Fruit fly (Drosophila melanogaster) whole organism, larva: Measurements from ENCODE around the gene GckIII.

Source experiments
- noc ChIP-seq: fragments of 200-800 bp; sonication (Bioruptor generic); optimal IDR thresholded peaks from 3 replicates; lab custom pipeline; 2019; ENCODE audit warnings: missing biosample characterization, mild to moderate bottlenecking, missing genetic modification characterization, moderate library complexity

Gene GckIII

dm6 chr3R:17085029-17085807 lies at the start of gene GckIII:
TSS of gene GckIII (plus strand) at chr3R:17085513.
- no peak for TF ChIP-seq noc (tag; lab: Kevin White, UChicago)

DNA sequence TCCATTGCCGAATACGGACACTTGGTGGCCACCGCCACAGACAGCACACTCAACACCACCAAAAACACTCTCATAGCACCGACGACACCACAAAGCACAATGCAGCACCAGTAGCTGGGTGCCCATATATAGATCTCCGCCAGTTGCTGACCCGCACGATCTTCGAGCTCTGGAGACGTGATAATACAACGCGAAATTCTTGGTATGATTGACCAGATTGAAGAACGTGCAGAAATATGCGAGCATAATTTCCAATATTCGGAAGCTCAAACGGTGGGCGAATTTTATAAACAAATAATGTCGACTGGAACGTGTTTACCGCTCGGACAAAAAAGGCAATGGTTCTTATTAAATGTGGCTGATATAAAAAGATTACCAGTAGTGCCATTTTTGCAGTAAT lies 49.4 kb upstream of the GckIII start, which contains the start of gene CG4009:
Gene CG4009, minus strand, starts transcription at position 101 of the 400 bp plus-strand sequence.
- TF ChIP-seq noc (tag; lab: Kevin White, UChicago), result no peak

dm6 chr3R:17039993-17040807 lies 45.1 kb upstream of the GckIII start, which contains the start of the genes CG18213 and Trm7-32:
TSS of gene CG18213 (minus strand) at chr3R:17040203.
TSS of gene Trm7-32 (plus strand) at chr3R:17040682.
- TF ChIP-seq noc (tag; lab: Kevin White, UChicago), result no peak

DNA sequence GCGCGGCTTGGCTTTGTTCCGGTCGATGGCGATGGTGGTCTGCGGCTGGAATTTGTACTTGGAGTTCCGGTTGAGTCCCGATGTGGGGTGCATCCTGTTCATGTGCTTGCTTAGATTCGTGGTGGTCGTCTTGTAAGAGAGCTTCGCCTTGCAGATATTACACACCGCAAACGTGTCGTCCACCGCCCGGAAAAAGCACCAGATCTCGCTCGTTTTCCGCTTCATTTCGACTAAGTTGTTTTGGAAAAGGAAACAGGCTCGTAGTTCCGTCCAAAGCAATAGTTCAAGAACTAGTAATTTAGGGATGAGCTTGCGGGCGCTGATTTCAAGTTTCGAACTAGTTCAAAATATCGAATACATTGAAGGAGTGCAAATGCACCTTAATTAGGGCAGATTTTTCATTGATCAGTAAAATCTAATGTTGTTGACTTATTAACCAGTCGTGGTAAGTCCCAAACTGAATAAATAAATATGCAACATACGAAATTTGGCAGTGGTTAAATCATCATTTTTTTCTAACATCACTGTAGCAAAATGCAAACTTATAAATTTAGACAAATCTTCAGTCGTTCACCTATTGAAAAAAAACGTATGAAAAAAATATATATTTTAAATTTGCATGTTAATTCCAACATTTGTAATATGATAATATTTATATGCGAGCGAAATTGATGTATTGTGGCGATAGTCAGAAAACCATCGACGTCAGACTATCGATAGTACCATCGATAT lies 42.3 kb upstream of the GckIII start, which contains the start of the genes bdwf and Patr-1:
Gene bdwf, minus strand, starts transcription at position 299 of the 732 bp plus-strand sequence.
Gene Patr-1, plus strand, starts transcription at position 727 of the 732 bp plus-strand sequence.
- no peak for TF ChIP-seq noc (tag; lab: Kevin White, UChicago)

dm6 chr3R:17043570-17043923 lies 41.8 kb upstream of the GckIII start:
- TF ChIP-seq noc (tag; lab: Kevin White, UChicago), result no peak

DNA sequence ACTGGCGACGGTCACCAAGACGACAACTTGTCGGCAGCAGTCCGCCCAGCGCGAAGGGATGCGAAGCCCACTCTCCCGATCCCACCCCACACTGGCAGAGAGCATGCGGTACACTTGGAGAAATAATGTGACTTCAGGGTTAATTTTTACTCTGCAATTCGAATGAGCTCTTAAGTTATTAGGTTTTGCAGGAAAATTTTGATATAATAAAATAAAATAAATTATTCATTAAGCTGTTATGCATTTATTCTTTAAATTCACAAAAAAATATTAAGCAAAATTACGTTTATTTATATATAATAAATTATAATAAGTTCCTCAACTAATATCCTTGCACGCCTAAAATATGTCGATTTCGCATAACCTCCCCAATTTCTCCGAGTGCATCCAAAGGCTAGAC lies 36.4 kb upstream of the GckIII start:
- TF ChIP-seq noc (tag; lab: Kevin White, UChicago), result no peak

DNA sequence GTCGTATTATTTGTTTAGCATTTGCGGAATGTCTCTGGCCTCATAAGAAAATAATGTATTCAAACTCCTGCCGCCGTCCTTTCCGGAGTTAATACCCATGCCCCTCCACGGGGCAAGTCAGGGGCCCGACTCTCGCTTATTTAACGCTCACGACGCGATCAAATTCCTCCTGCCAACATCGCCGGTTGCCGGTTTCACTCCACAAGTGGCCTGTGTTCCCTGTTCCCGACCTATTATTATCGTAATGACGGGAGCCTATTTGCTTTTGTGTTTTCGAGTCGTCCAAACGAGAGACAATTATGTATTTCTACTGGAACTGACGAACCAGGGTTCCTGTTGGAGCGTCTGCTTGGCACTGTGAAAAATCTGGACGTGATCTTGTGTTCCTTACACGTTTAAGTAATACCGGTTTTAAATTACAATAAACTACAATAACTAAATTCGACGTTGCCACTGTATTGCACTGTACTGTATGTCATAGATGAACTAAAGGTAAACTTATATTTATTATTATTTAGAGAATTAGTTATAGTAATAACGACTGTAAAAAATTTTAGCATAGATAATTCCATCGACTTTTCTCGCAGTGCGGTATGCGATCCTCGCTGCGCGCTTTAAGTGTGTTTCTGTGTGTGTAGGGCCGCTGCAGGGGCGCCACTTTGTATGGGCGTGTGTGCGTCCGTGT lies 32.7 kb upstream of the GckIII start:
- no peak for TF ChIP-seq noc (tag; lab: Kevin White, UChicago)

DNA sequence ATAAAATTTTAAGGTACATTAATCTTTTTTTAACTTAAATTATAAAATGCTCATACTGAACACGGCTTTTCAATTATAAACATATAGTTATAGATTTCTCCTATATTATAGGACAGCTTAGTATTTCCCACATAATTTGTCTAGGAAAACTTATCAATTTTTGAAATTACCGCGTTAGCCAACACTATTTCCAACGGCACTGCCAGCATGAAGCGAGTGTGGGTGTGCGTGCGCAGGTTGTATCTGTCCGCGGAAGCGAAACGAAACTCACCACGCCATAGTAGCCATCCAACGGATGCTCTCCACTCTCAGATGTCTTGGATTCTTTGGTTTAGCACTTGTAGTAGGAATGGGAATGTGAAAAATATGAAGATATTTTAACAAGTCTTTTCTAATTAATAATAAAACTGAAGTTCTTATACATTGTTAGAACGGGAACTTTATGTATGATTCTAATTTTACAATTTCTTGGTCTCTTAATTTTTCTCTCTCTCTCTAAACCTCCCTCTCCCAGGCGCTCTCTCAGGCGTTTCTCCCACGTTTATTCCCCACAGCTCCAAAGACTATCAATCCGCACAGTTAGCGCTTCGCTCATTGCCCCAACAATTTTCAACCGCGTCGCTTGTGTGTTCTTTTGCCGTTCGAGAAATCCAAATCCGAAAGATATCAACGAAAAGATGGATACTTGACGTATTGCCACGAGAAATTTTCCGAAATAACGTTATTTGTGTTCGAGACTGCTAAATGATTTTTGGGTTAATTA lies 31.7 kb upstream of the GckIII start, which contains the start of gene Dad:
Gene Dad, plus strand, starts transcription at position 593 of the 763 bp plus-strand sequence.
- peak; percentile 7 for TF ChIP-seq noc (tag; lab: Kevin White, UChicago)

DNA sequence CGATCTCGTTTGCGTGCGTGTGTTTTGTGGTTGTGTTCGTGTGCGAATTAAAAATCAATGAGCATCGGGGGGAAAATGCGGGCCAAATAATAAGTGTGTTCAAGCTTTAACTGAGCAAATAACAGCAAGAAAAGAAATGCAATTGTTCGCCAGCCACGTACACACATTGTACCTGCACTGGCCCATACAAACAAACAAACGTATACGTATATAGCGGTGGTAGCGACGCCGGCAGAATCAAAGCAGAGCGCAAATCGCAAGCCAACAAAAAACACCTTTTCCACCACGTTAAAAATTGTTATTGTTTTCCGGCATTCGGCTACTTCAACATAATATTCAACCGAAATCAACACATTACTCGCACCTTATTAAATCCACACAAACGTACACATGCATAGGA lies 30.8 kb upstream of the GckIII start:
- TF ChIP-seq noc (tag; lab: Kevin White, UChicago), result no peak

dm6 chr3R:17056183-17056904 lies 29.0 kb upstream of the GckIII start:
- peak; percentile 88 for TF ChIP-seq noc (tag; lab: Kevin White, UChicago)

DNA sequence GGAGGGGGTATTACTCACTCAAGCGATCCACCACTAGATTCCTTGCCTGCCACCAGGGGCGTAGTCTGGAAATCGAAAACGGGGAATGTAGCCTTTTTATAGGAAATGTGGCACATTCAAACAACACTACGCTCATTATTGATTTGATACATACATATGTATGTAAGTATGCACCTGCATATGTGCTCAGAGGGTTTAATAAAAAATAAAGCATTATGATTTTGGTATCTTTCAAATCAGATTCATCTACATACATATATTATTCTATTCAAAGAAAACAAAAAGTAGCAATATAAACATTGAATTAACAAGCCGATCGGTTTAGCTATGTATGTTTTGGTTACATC lies 28.4 kb upstream of the GckIII start:
- TF ChIP-seq noc (tag; lab: Kevin White, UChicago), result no peak

dm6 chr3R:17059100-17059810 lies 26.1 kb upstream of the GckIII start:
- no peak for TF ChIP-seq noc (tag; lab: Kevin White, UChicago)

dm6 chr3R:17059811-17060169 lies 25.5 kb upstream of the GckIII start:
- TF ChIP-seq noc (tag; lab: Kevin White, UChicago), result no peak
